Fruit fly (Drosophila melanogaster) Kc167 (cell line): ENCODE measurements around the gene Wdr24.

ENCODE experiments used
- Myc ChIP-seq: fragments of >200 bp; optimal IDR thresholded peaks from 2 replicates; lab custom pipeline; 2017; ENCODE audit warnings: missing external identifiers
- h ChIP-seq: fragments of >200 bp; optimal IDR thresholded peaks from 3 replicates; lab custom pipeline; 2018; ENCODE audit warnings: missing external identifiers
- insv ChIP-seq: fragments of >200 bp; optimal IDR thresholded peaks from 3 replicates; lab custom pipeline; 2018; ENCODE audit warnings: missing external identifiers
- psq ChIP-seq: fragments of >200 bp; optimal IDR thresholded peaks from 2 replicates; lab custom pipeline; 2017; ENCODE audit warnings: missing external identifiers
- ttk ChIP-seq: sonication (Bioruptor generic); optimal IDR thresholded peaks from 2 replicates; lab custom pipeline; 2017; ENCODE audit warnings: missing external identifiers

DNA sequence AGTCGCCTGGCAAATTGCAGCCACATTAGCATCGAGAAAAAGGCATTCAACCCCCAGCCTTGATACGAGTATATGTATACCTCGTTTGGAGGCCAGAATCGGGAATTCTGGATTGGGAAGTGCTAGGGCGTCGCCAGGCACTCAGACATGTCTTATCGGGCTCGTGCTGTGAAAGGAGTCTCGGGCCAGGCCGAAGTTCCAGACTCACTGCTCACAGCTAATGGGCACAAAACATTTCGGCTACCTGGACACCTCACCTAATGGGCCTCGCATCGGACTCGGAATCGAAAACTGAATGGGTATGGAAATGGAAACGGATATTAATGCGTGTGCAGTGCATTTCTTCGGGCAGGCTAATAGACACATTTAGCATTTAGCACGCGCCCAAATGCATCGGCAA is 26.0 kb upstream of the Wdr24 start:
- TF ChIP-seq psq (lab: Kevin White, UChicago): no peak
- no peak for TF ChIP-seq insv (lab: Kevin White, UChicago)
- no peak for TF ChIP-seq h (lab: Kevin White, UChicago)
- TF ChIP-seq ttk (lab: Kevin White, UChicago): no peak
- TF ChIP-seq Myc: no peak
